Fruit fly (Drosophila melanogaster): ENCODE data around the gene CG34299.

The CG34299 gene

DNA sequence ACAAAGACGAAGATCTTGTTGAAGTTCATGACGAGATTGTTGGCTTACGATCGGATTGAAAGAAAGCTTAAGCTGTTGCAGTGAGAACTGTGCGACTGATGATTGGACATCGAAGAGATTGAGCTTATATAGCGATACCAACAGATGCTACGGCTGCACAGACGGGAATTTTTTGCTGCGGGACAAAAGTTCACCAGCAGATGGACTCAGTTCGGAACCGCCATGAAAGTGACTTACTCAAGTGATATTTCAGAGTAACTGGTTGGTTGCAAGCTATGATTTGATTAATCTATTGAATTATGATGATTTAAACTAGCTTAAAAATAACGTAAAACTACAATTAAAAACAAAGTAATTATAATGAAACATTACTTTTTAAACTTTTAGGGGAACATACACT, 35.7 kb upstream of the CG34299 start, which contains the start of gene CecB:
Gene CecB, minus strand, starts transcription at position 101 of the 400 bp plus-strand sequence.
- TF ChIP-seq h (optimal IDR thresholded peaks at IDR 0.05) (no peak), Myc (optimal IDR thresholded peaks at IDR 0.05) (no peak), Sin3A (optimal IDR thresholded peaks at IDR 0.05) (no peak), psq (optimal IDR thresholded peaks at IDR 0.05) (no peak), insv (optimal IDR thresholded peaks at IDR 0.05) (no peak), ttk (optimal IDR thresholded peaks at IDR 0.05) (no peak)

DNA sequence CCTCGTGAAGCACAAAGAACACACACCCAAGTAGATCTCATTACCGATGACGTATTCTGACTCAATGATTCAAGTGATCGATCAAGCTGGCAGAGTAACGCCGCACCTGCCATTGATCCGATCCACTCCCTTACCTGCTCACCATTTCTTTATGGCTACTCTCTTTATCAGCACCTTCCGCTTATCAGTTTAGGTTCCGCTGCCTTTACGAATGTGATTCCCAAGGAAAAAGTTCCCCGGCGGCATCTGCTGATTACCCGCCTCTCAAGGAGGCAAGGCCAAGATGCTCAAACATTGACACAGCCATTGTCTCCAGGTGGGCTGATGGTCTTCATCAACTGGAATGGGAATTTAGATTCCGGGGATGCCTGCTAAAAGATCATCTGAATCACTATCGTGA, 34.4 kb upstream of the CG34299 start:
- TF ChIP-seq Sin3A (optimal IDR thresholded peaks at IDR 0.05) = no peak
- TF ChIP-seq psq (optimal IDR thresholded peaks at IDR 0.05) = no peak
- TF ChIP-seq insv (optimal IDR thresholded peaks at IDR 0.05) = no peak
- TF ChIP-seq h (optimal IDR thresholded peaks at IDR 0.05) = no peak
- no peak for TF ChIP-seq ttk (optimal IDR thresholded peaks at IDR 0.05)

dm6 chr3R:30216210-30216609, 33.2 kb upstream of the CG34299 start, which contains the start of gene CecC:
Gene CecC (plus strand): TSS chr3R:30216484.
- no peak for TF ChIP-seq Myc (optimal IDR thresholded peaks at IDR 0.05)
- TF ChIP-seq Sin3A (optimal IDR thresholded peaks at IDR 0.05) = no peak
- TF ChIP-seq psq (optimal IDR thresholded peaks at IDR 0.05) = no peak
- no peak for TF ChIP-seq ttk (optimal IDR thresholded peaks at IDR 0.05)
- no peak for TF ChIP-seq insv (optimal IDR thresholded peaks at IDR 0.05)
- TF ChIP-seq h (optimal IDR thresholded peaks at IDR 0.05) = no peak

- TF ChIP-seq h (optimal IDR thresholded peaks at IDR 0.05) (no peak), insv (optimal IDR thresholded peaks at IDR 0.05) (no peak), Sin3A (optimal IDR thresholded peaks at IDR 0.05) (no peak), ttk (optimal IDR thresholded peaks at IDR 0.05) (no peak), Myc (optimal IDR thresholded peaks at IDR 0.05) (no peak), psq (optimal IDR thresholded peaks at IDR 0.05) (no peak)
Observed at dm6 chr3R:30222236-30222635, 27.1 kb upstream of the CG34299 start.

- TF ChIP-seq psq (optimal IDR thresholded peaks at IDR 0.05) (no peak), insv (optimal IDR thresholded peaks at IDR 0.05) (no peak), Myc (optimal IDR thresholded peaks at IDR 0.05) (no peak), Sin3A (optimal IDR thresholded peaks at IDR 0.05) (no peak), h (optimal IDR thresholded peaks at IDR 0.05) (no peak), ttk (optimal IDR thresholded peaks at IDR 0.05) (no peak)
Observed at dm6 chr3R:30224577-30224976, 24.8 kb upstream of the CG34299 start.

DNA sequence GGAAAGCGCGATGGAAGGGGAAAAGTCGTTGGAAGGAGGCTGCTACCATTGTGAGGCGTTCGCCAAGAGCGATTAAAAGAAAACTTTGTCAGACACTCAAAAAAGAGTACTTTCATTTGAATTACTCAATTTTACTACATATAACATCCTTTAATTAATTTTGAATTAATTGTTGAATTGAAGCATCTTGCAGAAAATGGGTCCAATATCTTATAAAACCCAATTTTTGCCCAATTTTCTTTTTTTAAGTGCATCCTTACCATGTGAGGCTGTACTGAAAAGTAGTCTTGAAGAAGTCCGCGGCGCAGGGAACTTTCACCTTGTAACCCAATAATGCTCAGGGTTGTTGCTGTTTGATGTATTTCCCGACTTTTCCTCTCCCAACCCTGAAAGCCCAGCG, 14.1 kb upstream of the CG34299 start:
- no peak for TF ChIP-seq ttk (optimal IDR thresholded peaks at IDR 0.05)

- no peak for TF ChIP-seq h (optimal IDR thresholded peaks at IDR 0.05)
- TF ChIP-seq Sin3A (optimal IDR thresholded peaks at IDR 0.05) = no peak
- TF ChIP-seq ttk (optimal IDR thresholded peaks at IDR 0.05) = no peak
- TF ChIP-seq psq (optimal IDR thresholded peaks at IDR 0.05) = no peak
- TF ChIP-seq Myc (optimal IDR thresholded peaks at IDR 0.05) = no peak
- TF ChIP-seq insv (optimal IDR thresholded peaks at IDR 0.05) = no peak
Observed at dm6 chr3R:30236994-30237393, 12.4 kb upstream of the CG34299 start.

- no peak for TF ChIP-seq Myc (optimal IDR thresholded peaks at IDR 0.05)
- no peak for TF ChIP-seq insv (optimal IDR thresholded peaks at IDR 0.05)
- TF ChIP-seq ttk (optimal IDR thresholded peaks at IDR 0.05) = no peak
- no peak for TF ChIP-seq h (optimal IDR thresholded peaks at IDR 0.05)
- TF ChIP-seq psq (optimal IDR thresholded peaks at IDR 0.05) = no peak
- no peak for TF ChIP-seq Sin3A (optimal IDR thresholded peaks at IDR 0.05)
Observed at dm6 chr3R:30237634-30238033, 11.7 kb upstream of the CG34299 start, which contains the start of gene CG43448. Gene CG43448 (minus strand): TSS chr3R:30237734.

DNA sequence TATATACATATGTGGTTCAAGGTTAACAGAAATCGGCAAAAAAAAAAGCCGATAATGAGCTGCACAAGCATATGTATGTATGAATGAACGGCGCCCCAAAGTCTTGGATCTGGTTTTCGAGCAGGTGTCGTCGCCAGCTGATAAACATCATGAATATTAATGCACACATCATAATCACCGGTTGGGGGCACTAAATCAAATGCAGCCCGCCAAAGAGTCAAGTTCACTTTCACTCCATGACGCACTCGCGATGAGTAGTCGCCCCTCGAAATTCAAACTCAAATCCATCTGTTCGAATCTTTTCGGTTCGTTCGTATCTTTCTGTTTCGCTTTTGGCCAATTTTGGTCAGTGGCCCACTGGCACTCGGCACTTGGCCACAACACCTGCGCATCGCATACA, 9.1 kb upstream of the CG34299 start:
- TF ChIP-seq ttk (optimal IDR thresholded peaks at IDR 0.05) (no peak), insv (optimal IDR thresholded peaks at IDR 0.05) (no peak), Sin3A (optimal IDR thresholded peaks at IDR 0.05) (no peak), psq (optimal IDR thresholded peaks at IDR 0.05) (no peak), Myc (optimal IDR thresholded peaks at IDR 0.05) (no peak)

DNA sequence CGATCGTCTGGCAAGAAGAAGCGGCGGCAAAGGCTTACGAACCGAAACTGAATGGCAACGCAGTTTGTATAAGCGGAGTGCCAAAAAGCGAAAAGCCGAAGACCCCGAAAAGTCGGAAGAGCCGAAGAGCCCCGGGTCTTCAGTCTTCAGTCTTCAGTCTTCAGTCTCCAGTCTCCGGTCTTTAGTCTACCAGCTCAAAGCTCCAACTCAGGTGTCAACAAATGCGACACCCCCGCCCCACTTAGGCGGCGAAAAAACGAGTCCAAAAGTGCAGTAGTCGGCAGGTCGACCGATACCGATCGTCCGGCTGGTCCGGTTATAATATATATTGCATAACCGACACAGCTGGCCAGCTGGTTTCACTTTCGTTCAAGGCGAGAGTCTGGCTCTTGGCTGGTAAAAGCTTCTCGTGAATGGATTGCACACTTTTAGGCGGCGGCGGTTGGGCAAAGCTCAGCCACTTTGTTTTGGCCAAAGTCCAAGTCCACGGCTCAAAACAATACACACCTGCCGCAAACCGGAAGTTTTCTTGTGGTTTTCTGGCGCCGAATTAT, 6.0 kb upstream of the CG34299 start, which contains the start of gene CG9737:
Gene CG9737, minus strand, starts transcription at position 51 of the 554 bp plus-strand sequence.
- TF ChIP-seq insv (optimal IDR thresholded peaks at IDR 0.05) (no peak), Sin3A (optimal IDR thresholded peaks at IDR 0.05) (no peak), psq (optimal IDR thresholded peaks at IDR 0.05) (no peak), h (optimal IDR thresholded peaks at IDR 0.05) (no peak), Myc (optimal IDR thresholded peaks at IDR 0.05) (no peak), ttk (optimal IDR thresholded peaks at IDR 0.05) (no peak)

DNA sequence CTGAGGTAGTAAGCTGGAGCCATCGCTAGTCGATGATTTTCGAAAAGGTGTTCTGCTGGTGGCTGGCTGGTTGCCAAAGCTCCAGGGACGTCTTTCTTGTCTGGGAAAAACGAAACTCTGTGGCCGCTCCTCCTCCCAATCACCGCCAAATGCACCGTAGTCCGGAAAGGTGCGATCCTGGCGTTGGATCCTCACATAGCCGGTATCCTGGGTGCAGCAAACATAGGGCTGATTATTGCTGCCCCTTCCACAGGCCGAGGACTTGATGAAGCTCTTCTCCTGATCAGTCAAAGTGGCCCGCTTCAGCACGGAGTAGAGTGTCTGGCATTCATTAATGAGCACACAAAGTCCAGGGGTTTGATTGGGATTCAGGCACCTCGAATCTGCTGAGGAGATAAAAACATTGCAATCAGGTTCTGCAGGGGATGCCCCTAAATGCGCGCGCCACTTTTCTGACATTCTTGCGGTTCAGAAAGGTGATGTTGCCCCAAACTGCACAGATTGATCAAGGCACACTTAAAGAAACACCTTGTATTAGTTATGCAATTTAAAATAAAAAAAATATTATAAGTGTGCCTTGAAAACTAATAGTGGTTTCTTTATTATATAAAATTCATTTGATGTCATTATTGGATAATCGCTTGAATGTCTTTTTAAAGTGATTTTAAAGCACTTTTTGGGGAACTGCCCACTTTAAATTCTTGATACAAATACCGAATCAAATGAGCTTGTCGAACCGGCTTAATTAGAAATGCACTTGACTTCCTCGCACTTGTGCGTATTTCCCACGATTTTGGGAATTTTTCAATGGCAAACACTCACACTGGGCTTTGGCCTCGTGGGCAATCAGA, 3.4 kb upstream of the CG34299 start:
- TF ChIP-seq Sin3A (optimal IDR thresholded peaks at IDR 0.05) (no peak), insv (optimal IDR thresholded peaks at IDR 0.05) (no peak), h (optimal IDR thresholded peaks at IDR 0.05) (no peak), ttk (optimal IDR thresholded peaks at IDR 0.05) (no peak), Myc (optimal IDR thresholded peaks at IDR 0.05) (no peak), psq (optimal IDR thresholded peaks at IDR 0.05) (no peak)

dm6 chr3R:30246603-30247002, 2.8 kb upstream of the CG34299 start, which contains the start of gene CG9733:
Gene CG9733 (minus strand): TSS chr3R:30246703.
- no peak for TF ChIP-seq ttk (optimal IDR thresholded peaks at IDR 0.05)
- no peak for TF ChIP-seq Myc (optimal IDR thresholded peaks at IDR 0.05)
- no peak for TF ChIP-seq insv (optimal IDR thresholded peaks at IDR 0.05)
- no peak for TF ChIP-seq psq (optimal IDR thresholded peaks at IDR 0.05)
- no peak for TF ChIP-seq Sin3A (optimal IDR thresholded peaks at IDR 0.05)
- TF ChIP-seq h (optimal IDR thresholded peaks at IDR 0.05) = no peak

Data from Kc167 (cell line).